Fruit fly (Drosophila melanogaster): ENCODE measurements around the gene GckIII.
A peak's percentile ranks its signal among the peaks of the same experiment; 100 is the strongest.

The GckIII gene

dm6 chr3R:17053415-17054177 is 31.7 kb upstream of the GckIII start, which contains the start of gene Dad (continued):
- TF ChIP-seq CG15601 (tag; optimal IDR thresholded peaks at IDR 0.05): peak; percentile 40
- peak; percentile 12 for TF ChIP-seq CG1603 (tag; optimal IDR thresholded peaks at IDR 0.05)
- peak; percentile 41 for TF ChIP-seq kni (GFP tag; optimal IDR thresholded peaks at IDR 0.05)
- TF ChIP-seq emc (GFP tag; optimal IDR thresholded peaks at IDR 0.05): no peak
- TF ChIP-seq zfh2 (GFP tag; optimal IDR thresholded peaks at IDR 0.05): no peak
- TF ChIP-seq CG34422 (GFP tag; IDR thresholded peaks at IDR 0.05): peak; percentile 48; the same call in 1 of the 3 replicates
- peak; percentile 51 for TF ChIP-seq CG12769 (tag; optimal IDR thresholded peaks at IDR 0.05)
- TF ChIP-seq mam (GFP tag; optimal IDR thresholded peaks at IDR 0.05): no peak
- TF ChIP-seq CG10267 (tag; optimal IDR thresholded peaks at IDR 0.05): peak; percentile 97
- peak; percentile 29 for TF ChIP-seq Fer1 (GFP tag; optimal IDR thresholded peaks at IDR 0.05)
- TF ChIP-seq dysf (GFP tag; IDR thresholded peaks at IDR 0.05): no peak
- no peak for TF ChIP-seq CG3847 (GFP tag; IDR thresholded peaks at IDR 0.05)
- TF ChIP-seq Usf (GFP tag; optimal IDR thresholded peaks at IDR 0.05): no peak
- TF ChIP-seq Nf-YC (tag; optimal IDR thresholded peaks at IDR 0.05): peak; percentile 17
- no peak for TF ChIP-seq tin (GFP tag; optimal IDR thresholded peaks at IDR 0.05)
- no peak for TF ChIP-seq gcm (GFP tag; optimal IDR thresholded peaks at IDR 0.05)
- TF ChIP-seq sens (GFP tag): peak; percentile 88
- TF ChIP-seq Mes4 (GFP tag; optimal IDR thresholded peaks at IDR 0.05): no peak
- no peak for TF ChIP-seq CG14667 (GFP tag; IDR thresholded peaks at IDR 0.05)
- TF ChIP-seq cg (GFP tag; optimal IDR thresholded peaks at IDR 0.05): no peak
- TF ChIP-seq CG17359 (tag; optimal IDR thresholded peaks at IDR 0.05): peak; percentile 20
- TF ChIP-seq tx (GFP tag; optimal IDR thresholded peaks at IDR 0.05): no peak
- TF ChIP-seq CG2712 (tag; optimal IDR thresholded peaks at IDR 0.05): no peak
- TF ChIP-seq zfh1 (GFP tag; IDR thresholded peaks at IDR 0.05): 0 out of 3 replicates have a peak, but pooled peaks have one; percentile 23
- TF ChIP-seq Bgb (GFP tag; IDR thresholded peaks at IDR 0.05; ENCODE audit: partially characterized antibody): peak; percentile 43
- TF ChIP-seq CG6254 (GFP tag; optimal IDR thresholded peaks at IDR 0.05): peak; percentile 10
- TF ChIP-seq Sox100B (GFP tag; optimal IDR thresholded peaks at IDR 0.05): no peak
- TF ChIP-seq CG32767 (GFP tag; IDR thresholded peaks at IDR 0.05): peak; percentile 23; the same call in 1 of the 2 replicates
- TF ChIP-seq CG30431 (GFP tag; optimal IDR thresholded peaks at IDR 0.05): no peak
- no peak for TF ChIP-seq aop (GFP tag; IDR thresholded peaks at IDR 0.05)
- TF ChIP-seq fu2 (GFP tag; optimal IDR thresholded peaks at IDR 0.05): no peak
- no peak for TF ChIP-seq CG30403 (GFP tag; optimal IDR thresholded peaks at IDR 0.05)
- TF ChIP-seq CG1529 (GFP tag; optimal IDR thresholded peaks at IDR 0.05): no peak
- no peak for TF ChIP-seq CG9609 (GFP tag; optimal IDR thresholded peaks at IDR 0.05)
- no peak for TF ChIP-seq CG7357 (GFP tag; IDR thresholded peaks at IDR 0.05)
- TF ChIP-seq nerfin-1 (tag; optimal IDR thresholded peaks at IDR 0.05): no peak
- TF ChIP-seq crc (GFP tag; optimal IDR thresholded peaks at IDR 0.05): no peak
- TF ChIP-seq CG4730 (GFP tag; IDR thresholded peaks at IDR 0.05): no peak
- no peak for TF ChIP-seq D19B (GFP tag; optimal IDR thresholded peaks at IDR 0.05)
- peak; percentile 24 for TF ChIP-seq her (GFP tag; optimal IDR thresholded peaks at IDR 0.05)
- TF ChIP-seq CG11560 (tag; IDR thresholded peaks at IDR 0.05): no peak
- TF ChIP-seq crp (GFP tag; optimal IDR thresholded peaks at IDR 0.05): no peak
- TF ChIP-seq CG11456 (GFP tag; IDR thresholded peaks at IDR 0.05): no peak
- no peak for TF ChIP-seq usp (GFP tag; optimal IDR thresholded peaks at IDR 0.05)
- no peak for TF ChIP-seq CG14965 (GFP tag; optimal IDR thresholded peaks at IDR 0.05; ENCODE audit: borderline replicate concordance)
- TF ChIP-seq CG10274 (GFP tag; optimal IDR thresholded peaks at IDR 0.05): no peak
- TF ChIP-seq CG17186 (GFP tag; optimal IDR thresholded peaks at IDR 0.05): no peak
- TF ChIP-seq Hr39 (optimal IDR thresholded peaks at IDR 0.05): no peak
- TF ChIP-seq CG7556 (GFP tag; optimal IDR thresholded peaks at IDR 0.05): no peak
- TF ChIP-seq slou (GFP tag; optimal IDR thresholded peaks at IDR 0.05): no peak
- TF ChIP-seq exex (tag; optimal IDR thresholded peaks at IDR 0.05): no peak
